Fruit fly (Drosophila melanogaster): ENCODE data around the gene CG8064.

The CG8064 gene

dm6 chr3R:18309910-18310309 is 26.4 kb downstream of the CG8064 start (continued):
- TF ChIP-seq Nf-YC (tag; optimal IDR thresholded peaks at IDR 0.05) (no peak), gcm (GFP tag; optimal IDR thresholded peaks at IDR 0.05) (no peak), CG17361 (GFP tag; IDR thresholded peaks at IDR 0.05) (no peak), scrt (GFP tag; optimal IDR thresholded peaks at IDR 0.05) (no peak), CG11695 (GFP tag; IDR thresholded peaks at IDR 0.05) (no peak)

dm6 chr3R:18310766-18311367 is 27.4 kb downstream of the CG8064 start:
- no peak for TF ChIP-seq Nf-YA (GFP tag; IDR thresholded peaks at IDR 0.05)
- no peak for TF ChIP-seq fd96Cb (tag; optimal IDR thresholded peaks at IDR 0.05)
- TF ChIP-seq tll (GFP tag; optimal IDR thresholded peaks at IDR 0.05) = no peak
- TF ChIP-seq Deaf1 (tag; optimal IDR thresholded peaks at IDR 0.05) = no peak
- TF ChIP-seq Side (GFP tag; optimal IDR thresholded peaks at IDR 0.05) = no peak
- no peak for TF ChIP-seq cad (GFP tag; optimal IDR thresholded peaks at IDR 0.05)
- TF ChIP-seq pfk (GFP tag; optimal IDR thresholded peaks at IDR 0.05) = no peak
- TF ChIP-seq z (GFP tag; IDR thresholded peaks at IDR 0.05) = peak; percentile 93
- no peak for TF ChIP-seq CG4707 (GFP tag; optimal IDR thresholded peaks at IDR 0.05)
- TF ChIP-seq CG8290 (GFP tag; optimal IDR thresholded peaks at IDR 0.05) = no peak
- TF ChIP-seq CG8290 (tag; optimal IDR thresholded peaks at IDR 0.05) = peak in 1 of 2 experiments; percentile 6
- TF ChIP-seq CG11456 (GFP tag; IDR thresholded peaks at IDR 0.05) = no peak
- no peak for TF ChIP-seq oc (tag; optimal IDR thresholded peaks at IDR 0.05)
- TF ChIP-seq CG16779 (GFP tag; IDR thresholded peaks at IDR 0.05) = no peak
- TF ChIP-seq pita (GFP tag; optimal IDR thresholded peaks at IDR 0.05) = no peak
- TF ChIP-seq CG15011 (GFP tag; optimal IDR thresholded peaks at IDR 0.05) = no peak
- peak; percentile 95 for TF ChIP-seq CG12769 (tag; optimal IDR thresholded peaks at IDR 0.05)
- TF ChIP-seq CG10431 (GFP tag; optimal IDR thresholded peaks at IDR 0.05) = no peak
- no peak for TF ChIP-seq CG17328 (GFP tag; IDR thresholded peaks at IDR 0.05)
- no peak for TF ChIP-seq bsh (GFP tag; optimal IDR thresholded peaks at IDR 0.05)
- no peak for TF ChIP-seq Pdp1 (GFP tag; optimal IDR thresholded peaks at IDR 0.05)
- TF ChIP-seq CG8944 (GFP tag; optimal IDR thresholded peaks at IDR 0.05) = no peak
- no peak for TF ChIP-seq eve (GFP tag; optimal IDR thresholded peaks at IDR 0.05)
- TF ChIP-seq CG1024 (GFP tag; IDR thresholded peaks at IDR 0.05) = no peak
- TF ChIP-seq CG18599 (GFP tag; optimal IDR thresholded peaks at IDR 0.05) = no peak
- no peak for TF ChIP-seq sisA (GFP tag; IDR thresholded peaks at IDR 0.05)
- no peak for TF ChIP-seq wdn (GFP tag; IDR thresholded peaks at IDR 0.05)
- TF ChIP-seq NC2β (GFP tag; optimal IDR thresholded peaks at IDR 0.05) = no peak
- TF ChIP-seq CG9727 (GFP tag; optimal IDR thresholded peaks at IDR 0.05) = no peak
- TF ChIP-seq CG9876 (GFP tag; optimal IDR thresholded peaks at IDR 0.05) = no peak
- peak; percentile 12 for TF ChIP-seq Jarid2 (GFP tag; optimal IDR thresholded peaks at IDR 0.05)
- TF ChIP-seq maf-S (GFP tag; optimal IDR thresholded peaks at IDR 0.05) = no peak
- TF ChIP-seq CG16815 (GFP tag; optimal IDR thresholded peaks at IDR 0.05) = peak; percentile 54
- peak; percentile 35; the same call in 1 of the 2 replicates for TF ChIP-seq NFAT (GFP tag; IDR thresholded peaks at IDR 0.05)
- no peak for TF ChIP-seq Nf-YC (tag; optimal IDR thresholded peaks at IDR 0.05)
- TF ChIP-seq ftz-f1 (GFP tag; optimal IDR thresholded peaks at IDR 0.05) = no peak
- TF ChIP-seq Sry-δ (GFP tag; optimal IDR thresholded peaks at IDR 0.05) = no peak
- peak; percentile 12; the same call in 1 of the 2 replicates for TF ChIP-seq CG13287 (GFP tag; IDR thresholded peaks at IDR 0.05; ENCODE audit: partially characterized antibody)
- TF ChIP-seq zen2 (GFP tag; IDR thresholded peaks at IDR 0.05; ENCODE audit: partially characterized antibody) = no peak
- TF ChIP-seq CG9437 (GFP tag; optimal IDR thresholded peaks at IDR 0.05) = no peak
- no peak for TF ChIP-seq hkb (optimal IDR thresholded peaks at IDR 0.05)
- TF ChIP-seq hkb (GFP tag; IDR thresholded peaks at IDR 0.05) = no peak
- TF ChIP-seq CG4404 (GFP tag; IDR thresholded peaks at IDR 0.05) = no peak
- no peak for TF ChIP-seq CG10565 (GFP tag; optimal IDR thresholded peaks at IDR 0.05)
- no peak for TF ChIP-seq salm (tag; optimal IDR thresholded peaks at IDR 0.05)
- no peak for TF ChIP-seq Hr39 (optimal IDR thresholded peaks at IDR 0.05)

Data from whole organism, embryonic.